Worm (Caenorhabditis elegans) whole organism, young adult: ENCODE data around the gene wnk-1.

Source experiments
- B0336.3 ChIP-seq: fragments of 200-800 bp; sonication (Bioruptor generic); IDR thresholded peaks from 2 replicates; pipeline ENCODE4 v1.3.6; 2022; ENCODE audit warnings: missing genetic modification characterization, missing compliant biosample characterization
- C06A6.2 ChIP-seq: fragments of 200-800 bp; sonication (Bioruptor generic); conservative IDR thresholded peaks from 2 replicates; pipeline ENCODE4 v1.3.6; 2022; ENCODE audit warnings: missing genetic modification characterization, missing compliant biosample characterization
- F39B2.1 ChIP-seq: fragments of 200-800 bp; sonication (Bioruptor generic); IDR thresholded peaks from 2 replicates; pipeline ENCODE4 v1.3.6; 2022; ENCODE audit warnings: missing genetic modification reagents, missing genetic modification characterization, missing compliant biosample characterization
- F52B5.7 ChIP-seq: sonication (generic microtip); optimal IDR thresholded peaks from 2 replicates; lab custom pipeline; 2016; ENCODE audit warnings: mild to moderate bottlenecking, missing genetic modification characterization, missing compliant biosample characterization
- F57C9.4 ChIP-seq: sonication (generic microtip); optimal IDR thresholded peaks from 2 replicates; lab custom pipeline; 2017; ENCODE audit warnings: mild to moderate bottlenecking, missing genetic modification characterization, missing compliant biosample characterization
- K12H6.12 ChIP-seq: fragments of 200-800 bp; sonication (Bioruptor generic); optimal IDR thresholded peaks from 2 replicates; lab custom pipeline; 2018; ENCODE audit warnings: mild to moderate bottlenecking, missing genetic modification characterization, missing compliant biosample characterization
- T07F8.4 ChIP-seq: sonication (generic microtip); optimal IDR thresholded peaks from 2 replicates; lab custom pipeline; 2016; ENCODE audit warnings: mild to moderate bottlenecking, missing genetic modification characterization, moderate library complexity, missing compliant biosample characterization
- Y67H2A.10 ChIP-seq: fragments of 200-800 bp; sonication (Bioruptor generic); conservative IDR thresholded peaks from 2 replicates; pipeline ENCODE4 v1.3.6; 2022; ENCODE audit warnings: missing genetic modification reagents, missing genetic modification characterization, missing compliant biosample characterization
- Y95B8A.8 ChIP-seq: fragments of 200-800 bp; sonication (Bioruptor generic); IDR thresholded peaks from 2 replicates; pipeline ENCODE4 v1.3.6; 2022; ENCODE audit warnings: missing genetic modification reagents, missing genetic modification characterization, missing compliant biosample characterization
- ZK185.1 ChIP-seq: sonication (generic microtip); optimal IDR thresholded peaks from 2 replicates; lab custom pipeline; 2016; ENCODE audit warnings: mild to moderate bottlenecking, missing genetic modification characterization, missing compliant biosample characterization; ENCODE audit not compliant: poor library complexity, severe bottlenecking
- aptf-2 ChIP-seq: fragments of 200-800 bp; sonication (Bioruptor generic); conservative IDR thresholded peaks from 2 replicates; pipeline ENCODE4 v1.3.6; 2022; ENCODE audit warnings: missing genetic modification reagents, missing genetic modification characterization, missing compliant biosample characterization
- athp-1 ChIP-seq: sonication (generic microtip); optimal IDR thresholded peaks from 2 replicates; lab custom pipeline; 2017; ENCODE audit warnings: mild to moderate bottlenecking, missing genetic modification characterization, missing compliant biosample characterization
- attf-3 ChIP-seq: fragments of 200-800 bp; sonication (Bioruptor generic); conservative IDR thresholded peaks from 2 replicates; pipeline ENCODE4 v1.3.6; 2022; ENCODE audit warnings: missing genetic modification reagents, missing genetic modification characterization, missing compliant biosample characterization
- ceh-27 ChIP-seq: fragments of 200-800 bp; sonication (Bioruptor generic); optimal IDR thresholded peaks from 2 replicates; lab custom pipeline; 2018; ENCODE audit warnings: mild to moderate bottlenecking, missing genetic modification characterization, moderate library complexity, missing compliant biosample characterization
- ceh-79 ChIP-seq: sonication (generic microtip); optimal IDR thresholded peaks from 2 replicates; lab custom pipeline; 2017; ENCODE audit warnings: mild to moderate bottlenecking, missing genetic modification characterization, missing compliant biosample characterization
- die-1 ChIP-seq: sonication (generic microtip); optimal IDR thresholded peaks from 2 replicates; lab custom pipeline; 2016; ENCODE audit warnings: missing genotype, mild to moderate bottlenecking, missing genetic modification characterization, missing compliant biosample characterization
- dpl-1 ChIP-seq: fragments of 150-350 bp; optimal IDR thresholded peaks from 2 replicates; lab custom pipeline; 2014; ENCODE audit warnings: missing biosample characterization, missing genetic modification reagents, missing genetic modification characterization
- efl-1 ChIP-seq: fragments of 150-350 bp; optimal IDR thresholded peaks from 2 replicates; lab custom pipeline; 2014; ENCODE audit warnings: missing biosample characterization, missing genetic modification reagents, missing genetic modification characterization
- egl-18 ChIP-seq: fragments of 200-800 bp; sonication (Bioruptor generic); IDR thresholded peaks from 2 replicates; pipeline ENCODE4 v1.3.6; 2022; ENCODE audit warnings: missing genetic modification reagents, missing genetic modification characterization, missing compliant biosample characterization
- egrh-3 ChIP-seq: fragments of 200-800 bp; sonication (Bioruptor generic); IDR thresholded peaks from 2 replicates; pipeline ENCODE4 v1.3.6; 2022; ENCODE audit warnings: missing genetic modification reagents, missing genetic modification characterization, missing compliant biosample characterization
- fkh-3 ChIP-seq: sonication (generic microtip); optimal IDR thresholded peaks from 2 replicates; lab custom pipeline; 2016; ENCODE audit warnings: mild to moderate bottlenecking, missing genetic modification characterization, missing compliant biosample characterization
- hlh-26 ChIP-seq: fragments of 200-800 bp; sonication (Bioruptor generic); conservative IDR thresholded peaks from 2 replicates; pipeline ENCODE4 v1.3.6; 2022; ENCODE audit warnings: missing genetic modification reagents, missing genetic modification characterization, missing compliant biosample characterization
- let-607 ChIP-seq, 2 experiments: fragments of 200-800 bp in 1 of 2; sonication (Bioruptor generic) in 1 of 2; sonication (generic microtip) in 1 of 2; optimal IDR thresholded peaks; 2 replicates each; lab custom pipeline; 2016 to 2018; ENCODE audit warnings: mild to moderate bottlenecking in 2 of 2, missing compliant biosample characterization in 2 of 2, missing genetic modification characterization in 2 of 2, moderate library complexity in 2 of 2, missing genotype in 1 of 2
- lin-26 ChIP-seq: fragments of 200-800 bp; sonication (Bioruptor generic); IDR thresholded peaks from 2 replicates; pipeline ENCODE4 v1.3.6; 2022; ENCODE audit warnings: missing genetic modification reagents, missing genetic modification characterization, missing compliant biosample characterization
- lin-40 ChIP-seq: sonication (generic microtip); optimal IDR thresholded peaks from 2 replicates; lab custom pipeline; 2016; ENCODE audit warnings: missing genetic modification characterization, mild to moderate bottlenecking, missing compliant biosample characterization, missing genotype, missing genetic modification reagents
- lsy-27 ChIP-seq: sonication (generic microtip); optimal IDR thresholded peaks from 2 replicates; lab custom pipeline; 2017; ENCODE audit warnings: missing genetic modification characterization, mild to moderate bottlenecking, missing compliant biosample characterization, antibody characterized with exemption, missing genotype, borderline replicate concordance; ENCODE audit not compliant: insufficient read depth
- madf-8 ChIP-seq: fragments of 200-800 bp; sonication (Bioruptor generic); conservative IDR thresholded peaks from 2 replicates; pipeline ENCODE4 v1.3.6; 2022; ENCODE audit warnings: missing genetic modification reagents, missing genetic modification characterization, missing compliant biosample characterization
- mel-28 ChIP-seq: sonication (generic microtip); optimal IDR thresholded peaks from 2 replicates; lab custom pipeline; 2016; ENCODE audit warnings: borderline replicate concordance, mild to moderate bottlenecking, missing genetic modification characterization, missing compliant biosample characterization
- nfya-1 ChIP-seq: sonication (generic microtip); optimal IDR thresholded peaks from 2 replicates; lab custom pipeline; 2017; ENCODE audit warnings: antibody characterized with exemption, missing compliant biosample characterization, missing genetic modification characterization, borderline replicate concordance; ENCODE audit not compliant: insufficient read depth
- nfya-2 ChIP-seq: fragments of 200-800 bp; sonication (Bioruptor generic); IDR thresholded peaks from 2 replicates; pipeline ENCODE4 v1.3.6; 2022; ENCODE audit warnings: missing genetic modification reagents, missing genetic modification characterization, missing compliant biosample characterization
- nfyb-1 ChIP-seq: fragments of 200-800 bp; sonication (Bioruptor generic); IDR thresholded peaks from 2 replicates; pipeline ENCODE4 v1.3.6; 2022; ENCODE audit warnings: missing genetic modification reagents, missing genetic modification characterization, missing compliant biosample characterization
- pha-4 ChIP-seq: fragments of 150-350 bp; sonication (generic microtip); optimal IDR thresholded peaks from 2 replicates; lab custom pipeline; 2014; ENCODE audit warnings: missing biosample characterization, missing genetic modification reagents, missing genetic modification characterization
- sea-2 ChIP-seq: fragments of 200-800 bp; sonication (Bioruptor generic); IDR thresholded peaks from 2 replicates; pipeline ENCODE4 v1.3.6; 2022; ENCODE audit warnings: missing genetic modification characterization, missing compliant biosample characterization
- snpc-3.4 ChIP-seq: sonication (generic microtip); optimal IDR thresholded peaks from 2 replicates; lab custom pipeline; 2017; ENCODE audit warnings: missing genetic modification characterization, mild to moderate bottlenecking, missing compliant biosample characterization, antibody characterized with exemption, moderate library complexity, missing genotype, missing genetic modification reagents
- tbp1 ChIP-seq: fragments of 200-800 bp; sonication (Bioruptor generic); optimal IDR thresholded peaks from 2 replicates; lab custom pipeline; 2018; ENCODE audit warnings: mild to moderate bottlenecking, missing genetic modification characterization, missing compliant biosample characterization
- zfh-2 ChIP-seq: fragments of 200-800 bp; sonication (Bioruptor generic); conservative IDR thresholded peaks from 2 replicates; pipeline ENCODE4 v1.3.6; 2022; ENCODE audit warnings: missing genetic modification reagents, missing genetic modification characterization, missing compliant biosample characterization
- ztf-25 ChIP-seq: fragments of 200-800 bp; sonication (Bioruptor generic); IDR thresholded peaks from 2 replicates; pipeline ENCODE4 v1.3.6; 2022; ENCODE audit warnings: missing genetic modification reagents, missing genetic modification characterization, missing compliant biosample characterization
- ztf-26 ChIP-seq: sonication (generic microtip); optimal IDR thresholded peaks from 2 replicates; lab custom pipeline; 2017; ENCODE audit warnings: missing genetic modification characterization, missing compliant biosample characterization
- ztf-28 ChIP-seq: fragments of 200-800 bp; sonication (Bioruptor generic); IDR thresholded peaks from 2 replicates; pipeline ENCODE4 v1.3.6; 2022; ENCODE audit warnings: missing genetic modification reagents, missing genetic modification characterization, missing compliant biosample characterization

The wnk-1 gene

DNA sequence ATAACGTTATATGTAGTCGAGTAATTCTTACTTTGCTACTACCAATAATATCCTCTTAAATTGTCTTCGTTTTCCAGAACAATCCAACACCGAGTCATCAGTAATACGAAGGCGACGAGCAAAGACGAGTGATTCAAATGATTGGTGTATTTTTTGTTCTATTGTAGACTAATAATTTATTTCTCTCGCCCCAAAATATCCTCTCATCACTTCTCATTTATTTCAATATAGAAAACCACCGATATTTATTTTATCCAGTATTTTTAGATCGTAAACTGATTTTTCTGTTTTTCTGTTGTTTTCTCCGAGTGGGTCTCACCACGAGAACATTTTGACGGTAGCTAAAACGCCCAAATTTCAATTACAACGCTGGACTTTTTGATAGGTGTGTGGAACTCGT, 27.7 kb downstream of the wnk-1 start:
- no peak for TF ChIP-seq ztf-25 (GFP tag; lab: Robert Waterston, UW)
- no peak for TF ChIP-seq lin-40 (tag; lab: Kevin White, UChicago)

DNA sequence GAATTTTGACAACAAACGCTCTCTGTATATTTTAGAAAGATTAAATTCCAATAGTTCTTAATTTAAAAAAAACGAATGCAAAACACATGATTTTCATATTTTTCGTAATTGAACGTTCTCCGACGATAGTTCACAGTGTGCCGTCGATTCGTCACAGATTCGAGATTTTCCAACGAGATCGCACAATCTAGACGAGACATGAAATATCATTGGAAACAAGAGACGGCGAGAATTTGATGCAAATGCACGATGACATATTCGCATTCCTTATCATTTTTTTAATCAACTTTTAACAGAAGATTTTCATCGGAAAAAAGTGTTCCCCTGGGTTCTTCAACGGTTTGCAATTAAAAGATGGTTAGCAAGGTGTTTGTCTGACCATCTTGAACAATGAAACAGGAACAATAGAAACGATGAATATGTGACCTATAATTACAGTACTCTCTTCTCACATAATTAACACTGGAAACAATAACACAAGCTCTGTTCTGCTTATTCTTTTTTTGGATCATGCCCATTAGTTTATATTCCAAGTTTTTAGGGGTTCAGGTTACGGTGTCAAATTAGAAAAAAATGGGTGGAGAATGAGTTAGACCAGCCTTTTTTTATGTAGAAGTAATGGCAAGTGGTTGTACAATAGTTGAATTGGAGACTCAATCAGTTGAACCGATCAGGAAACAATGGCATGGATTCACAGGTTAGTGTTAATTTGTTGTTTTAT, 32.7 kb downstream of the wnk-1 start, which contains the start of gene Y11D7A.3:
TSS of gene Y11D7A.3 (plus strand) at position 671 of the 721 bp plus-strand sequence.
- no peak for TF ChIP-seq Y95B8A.8
- no peak for TF ChIP-seq madf-8
- TF ChIP-seq C06A6.2 (GFP tag; lab: Robert Waterston, UW): no peak
- no peak for TF ChIP-seq T07F8.4 (tag; lab: Kevin White, UChicago)
- no peak for TF ChIP-seq nfya-1 (tag; lab: Kevin White, UChicago)
- no peak for TF ChIP-seq F57C9.4 (tag; lab: Kevin White, UChicago)
- no peak for TF ChIP-seq nfya-2 (GFP tag; lab: Robert Waterston, UW)
- no peak for TF ChIP-seq nfyb-1 (GFP tag; lab: Robert Waterston, UW)
- TF ChIP-seq, all 124 proteins: peak for 0

DNA sequence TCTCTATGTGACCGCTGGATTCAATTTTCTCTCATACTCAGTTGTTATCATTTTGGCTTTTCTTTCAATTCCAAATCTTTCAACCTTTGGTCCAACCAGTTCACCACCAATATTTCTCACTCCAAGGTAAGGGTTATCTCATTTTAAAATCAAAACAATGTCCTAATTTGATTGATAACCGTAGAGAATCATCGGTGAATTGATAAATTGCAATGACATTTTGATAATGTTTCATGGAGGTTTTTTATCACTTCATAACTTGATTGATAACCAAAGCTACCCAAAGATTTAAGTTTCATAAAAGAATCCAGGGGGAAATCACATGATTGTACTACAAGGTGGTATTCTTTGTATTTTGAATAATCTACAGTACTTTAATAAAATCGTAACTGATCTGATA, 39.2 kb downstream of the wnk-1 start:
- TF ChIP-seq egl-18 (GFP tag; lab: Robert Waterston, UW) (no peak), die-1 (no peak), attf-3 (no peak), lsy-27 (tag; lab: Kevin White, UChicago) (no peak), F39B2.1 (GFP tag; lab: Robert Waterston, UW) (no peak), dpl-1 (no peak), ceh-79 (tag; lab: Kevin White, UChicago) (no peak), zfh-2 (GFP tag; lab: Robert Waterston, UW) (no peak), F52B5.7 (tag; lab: Kevin White, UChicago) (no peak), aptf-2 (GFP tag; lab: Robert Waterston, UW) (no peak), hlh-26 (no peak), tbp1 (GFP tag; lab: Kevin White, UChicago) (no peak), egrh-3 (GFP tag; lab: Robert Waterston, UW) (no peak), let-607 (tag; optimal IDR thresholded peaks at IDR 0.05; lab: Kevin White, UChicago) (no peak)

DNA sequence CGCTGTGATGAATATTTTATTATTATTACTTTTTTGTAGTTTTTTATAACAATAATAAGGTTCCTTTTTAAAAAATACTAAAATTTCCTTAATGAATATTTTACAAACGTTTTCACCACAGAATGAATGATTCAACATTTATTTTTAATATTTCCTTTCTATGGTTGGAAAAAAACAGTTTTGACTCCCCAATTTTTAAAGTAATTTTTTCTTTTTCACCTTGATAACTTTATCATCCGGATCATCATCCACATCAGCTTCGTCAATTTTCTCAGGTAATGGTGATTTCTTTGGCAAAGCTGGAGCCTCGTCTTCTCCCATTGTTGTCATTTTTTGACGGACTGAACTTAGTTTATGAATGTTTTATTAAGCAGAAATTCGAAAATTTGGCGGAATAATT, 43.8 kb downstream of the wnk-1 start, which contains the start of gene rab-28:
TSS of gene rab-28 (minus strand) at position 343 of the 400 bp plus-strand sequence.
- TF ChIP-seq pha-4: no peak
- TF ChIP-seq sea-2 (GFP tag; lab: Robert Waterston, UW): no peak
- TF ChIP-seq ceh-27 (GFP tag; lab: Kevin White, UChicago): no peak
- no peak for TF ChIP-seq aptf-2 (GFP tag; lab: Robert Waterston, UW)
- TF ChIP-seq, all 124 proteins: peak for 0

DNA sequence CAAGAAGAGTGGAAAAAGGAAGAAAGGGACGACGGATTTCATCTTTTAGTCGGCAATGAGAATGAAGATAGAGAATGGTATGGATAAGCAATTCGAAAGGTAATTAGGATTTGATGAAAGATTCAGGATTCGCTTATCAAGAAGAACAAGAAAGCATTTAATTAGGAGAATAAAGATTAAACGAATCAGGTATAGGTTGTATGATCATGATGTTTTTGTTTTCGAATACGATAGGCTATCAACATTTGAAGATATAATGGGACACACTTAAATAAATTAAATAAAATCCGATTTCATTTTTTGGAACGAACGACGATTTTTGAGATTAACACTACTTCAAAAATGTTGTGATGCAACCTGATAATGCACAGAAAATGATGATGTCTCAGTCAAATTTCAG, 45.5 kb downstream of the wnk-1 start, which contains the start of gene Y11D7A.5:
TSS of gene Y11D7A.5 (minus strand) at position 101 of the 400 bp plus-strand sequence.
- TF ChIP-seq ztf-26 (tag; lab: Kevin White, UChicago) (no peak), zfh-2 (GFP tag; lab: Robert Waterston, UW) (no peak), athp-1 (tag; lab: Kevin White, UChicago) (no peak), K12H6.12 (tag; lab: Kevin White, UChicago) (no peak), snpc-3.4 (no peak), ZK185.1 (tag; lab: Kevin White, UChicago) (no peak), tbp1 (GFP tag; lab: Kevin White, UChicago) (no peak), mel-28 (tag; lab: Kevin White, UChicago) (no peak), efl-1 (no peak), nfya-2 (GFP tag; lab: Robert Waterston, UW) (no peak), Y67H2A.10 (GFP tag; lab: Robert Waterston, UW) (no peak), B0336.3 (GFP tag; lab: Robert Waterston, UW) (no peak), ztf-28 (GFP tag; lab: Robert Waterston, UW) (no peak), fkh-3 (tag; lab: Kevin White, UChicago) (no peak), lin-26 (GFP tag; lab: Robert Waterston, UW) (no peak)
